Worm (Caenorhabditis elegans): ENCODE results near the gene nhr-22.

Gene nhr-22

ce11 chrII:6491817-6492452 lies 42.3 kb upstream of the nhr-22 start, which contains the start of the genes T28D9.11 and T28D9.1 (continued):
- no peak for TF ChIP-seq pha-2 (tag; optimal IDR thresholded peaks at IDR 0.05)
- no peak for TF ChIP-seq lin-11 (tag; optimal IDR thresholded peaks at IDR 0.05)
- no peak for TF ChIP-seq ceh-24 (tag; optimal IDR thresholded peaks at IDR 0.05)
- TF ChIP-seq ahr-1 (tag; optimal IDR thresholded peaks at IDR 0.05): no peak
- TF ChIP-seq F13H6.1 (tag; optimal IDR thresholded peaks at IDR 0.05): no peak
- peak; percentile 27 for TF ChIP-seq ets-4 (tag; optimal IDR thresholded peaks at IDR 0.05)
- TF ChIP-seq ceh-31 (tag; optimal IDR thresholded peaks at IDR 0.05): peak; percentile 80
- no peak for TF ChIP-seq tbx-7 (tag; optimal IDR thresholded peaks at IDR 0.05)
- TF ChIP-seq ceh-9 (tag; optimal IDR thresholded peaks at IDR 0.05): no peak
- peak; percentile 10 for TF ChIP-seq fkh-10 (GFP tag; optimal IDR thresholded peaks at IDR 0.05)
- TF ChIP-seq npax-4 (tag; optimal IDR thresholded peaks at IDR 0.05): no peak
- TF ChIP-seq unc-86 (tag; optimal IDR thresholded peaks at IDR 0.05): no peak
- peak; percentile 13 for TF ChIP-seq sox-4 (tag; optimal IDR thresholded peaks at IDR 0.05)
- TF ChIP-seq T23F11.4 (GFP tag; optimal IDR thresholded peaks at IDR 0.05): peak; percentile 38
- TF ChIP-seq pha-4 (tag; optimal IDR thresholded peaks at IDR 0.05): no peak
- no peak for TF ChIP-seq gmeb-2 (tag; optimal IDR thresholded peaks at IDR 0.05)
- TF ChIP-seq odd-2 (tag; optimal IDR thresholded peaks at IDR 0.05): no peak
- no peak for TF ChIP-seq ceh-45 (GFP tag; IDR thresholded peaks at IDR 0.05)
- TF ChIP-seq unc-55 (GFP tag; optimal IDR thresholded peaks at IDR 0.05): peak; percentile 59
- peak; percentile 31 for TF ChIP-seq ceh-6 (GFP tag; optimal IDR thresholded peaks at IDR 0.05)
- TF ChIP-seq pax-1 (tag; optimal IDR thresholded peaks at IDR 0.05): no peak
- peak; percentile 32 for TF ChIP-seq fax-1 (tag; optimal IDR thresholded peaks at IDR 0.05)
- peak; percentile 19 for TF ChIP-seq zip-5 (tag; optimal IDR thresholded peaks at IDR 0.05)
- no peak for TF ChIP-seq K09A11.1 (tag; optimal IDR thresholded peaks at IDR 0.05; ENCODE audit: insufficient read depth)

DNA sequence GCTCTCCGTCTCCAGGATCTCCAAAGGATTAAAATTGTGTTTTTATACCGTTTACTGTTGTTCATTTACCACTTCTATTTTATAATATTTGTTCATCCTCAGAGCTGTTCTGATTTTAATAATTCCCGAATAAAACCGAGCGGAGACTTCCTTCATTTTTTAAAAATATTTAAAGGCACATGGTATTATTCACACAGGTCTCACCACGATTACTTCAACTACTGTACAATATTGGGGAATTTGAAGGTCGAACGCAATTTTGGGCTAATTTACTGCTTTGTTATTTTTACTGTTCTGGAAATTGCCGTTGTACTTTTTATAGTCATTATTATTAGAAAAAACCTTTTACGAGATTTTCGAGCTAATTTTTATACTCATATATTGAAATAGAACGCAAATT lies 41.6 kb upstream of the nhr-22 start:
- TF ChIP-seq ceh-30 (tag; optimal IDR thresholded peaks at IDR 0.05): no peak
- no peak for TF ChIP-seq hlh-15 (tag; optimal IDR thresholded peaks at IDR 0.05)
- no peak for TF ChIP-seq fkh-10 (GFP tag; optimal IDR thresholded peaks at IDR 0.05)
- TF ChIP-seq lin-11 (tag; optimal IDR thresholded peaks at IDR 0.05): no peak
- TF ChIP-seq zip-5 (tag; optimal IDR thresholded peaks at IDR 0.05): no peak
- no peak for TF ChIP-seq T23F11.4 (GFP tag; optimal IDR thresholded peaks at IDR 0.05)
- TF ChIP-seq pag-3 (tag; optimal IDR thresholded peaks at IDR 0.05; ENCODE audit: borderline replicate concordance): no peak
- TF ChIP-seq che-1 (tag; optimal IDR thresholded peaks at IDR 0.05): no peak
- no peak for TF ChIP-seq pqm-1 (tag; optimal IDR thresholded peaks at IDR 0.05)
- TF ChIP-seq pat-9 (tag; optimal IDR thresholded peaks at IDR 0.05): no peak
- no peak for TF ChIP-seq ceh-34 (tag; optimal IDR thresholded peaks at IDR 0.05)
- no peak for TF ChIP-seq ceh-6 (GFP tag; optimal IDR thresholded peaks at IDR 0.05)
- TF ChIP-seq pros-1 (tag; optimal IDR thresholded peaks at IDR 0.05): no peak
- no peak for TF ChIP-seq pha-2 (tag; optimal IDR thresholded peaks at IDR 0.05)

DNA sequence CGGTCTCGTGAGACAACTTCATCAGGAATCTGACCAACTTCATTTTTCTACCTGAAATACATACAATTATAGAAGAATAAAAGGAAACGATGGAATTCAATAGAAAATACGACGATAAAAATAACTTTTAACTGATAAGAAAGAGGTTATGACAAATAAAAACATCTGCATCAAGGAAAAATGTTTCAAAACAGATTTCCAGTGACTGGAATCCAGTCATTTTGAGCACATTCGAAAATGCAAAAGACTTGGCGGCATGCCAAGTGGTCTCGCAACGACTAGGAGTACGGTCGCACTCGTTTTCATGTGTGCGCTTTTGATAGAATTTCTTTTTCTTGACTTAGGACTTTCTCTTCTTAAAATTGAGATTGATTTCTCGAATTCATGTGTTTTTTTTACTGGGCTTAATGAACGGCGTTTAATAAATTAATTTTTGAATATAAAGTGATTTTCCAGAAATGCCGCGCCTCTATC lies 40.2 kb upstream of the nhr-22 start, which contains the start of the genes snr-3 and rsp-5:
Gene snr-3 (minus strand): TSS at position 51 of the 474 bp plus-strand sequence.
Gene rsp-5 (plus strand): TSS at position 455 of the 474 bp plus-strand sequence.
- TF ChIP-seq nfya-1 (tag; optimal IDR thresholded peaks at IDR 0.05) (peak; percentile 79), tbx-2 (tag; optimal IDR thresholded peaks at IDR 0.05) (peak; percentile 8), ttx-3 (tag; optimal IDR thresholded peaks at IDR 0.05) (no peak), odd-2 (tag; optimal IDR thresholded peaks at IDR 0.05) (no peak)

- TF ChIP-seq elt-2 (tag; optimal IDR thresholded peaks at IDR 0.05) (no peak), rnt-1 (tag; optimal IDR thresholded peaks at IDR 0.05) (peak; percentile 16), unc-55 (GFP tag; optimal IDR thresholded peaks at IDR 0.05) (peak; percentile 31), ref-2 (tag; optimal IDR thresholded peaks at IDR 0.05) (no peak), ceh-2 (tag; optimal IDR thresholded peaks at IDR 0.05) (no peak)
Measured at ce11 chrII:6486344-6486743, 36.8 kb upstream of the nhr-22 start.

Measured in whole organism, late embryonic.